Fruit fly (Drosophila melanogaster) whole organism, embryonic: ENCODE data around the gene Irk1.
A peak's percentile ranks its signal among the peaks of the same experiment; 100 is the strongest.

Experiments
- Ada2b ChIP-seq: fragments of 200-800 bp; sonication (Bioruptor generic); IDR thresholded peaks from 2 replicates; pipeline ENCODE4 v1.3.6; 2022; ENCODE audit warnings: missing biosample characterization, missing genetic modification characterization
- Adf1 ChIP-seq: fragments of 200-800 bp; sonication (Bioruptor generic); IDR thresholded peaks from 2 replicates; pipeline ENCODE4 v1.3.6; 2022; ENCODE audit warnings: missing biosample characterization, missing genetic modification characterization
- Aef1 ChIP-seq: fragments of 200-800 bp; sonication (Bioruptor generic); IDR thresholded peaks from 3 replicates; pipeline ENCODE4 v1.3.6; 2022; ENCODE audit warnings: missing biosample characterization, missing genetic modification characterization
- B-H2 ChIP-seq: fragments of 200-800 bp; sonication (Bioruptor generic); optimal IDR thresholded peaks from 2 replicates; lab custom pipeline; 2018; ENCODE audit warnings: missing biosample characterization, mild to moderate bottlenecking, missing genetic modification characterization
- CG10321 ChIP-seq: fragments of 200-800 bp; sonication (Bioruptor generic); IDR thresholded peaks from 2 replicates; pipeline ENCODE4 v1.3.6; 2022; ENCODE audit warnings: missing biosample characterization, missing genetic modification characterization
- CG11085 ChIP-seq: fragments of 200-800 bp; sonication (Bioruptor generic); IDR thresholded peaks from 2 replicates; pipeline ENCODE4 v1.3.6; 2022; ENCODE audit warnings: missing biosample characterization, missing genetic modification characterization
- CG11560 ChIP-seq: fragments of 200-800 bp; sonication (Bioruptor generic); IDR thresholded peaks from 3 replicates; pipeline ENCODE4 v1.3.6; 2022; ENCODE audit warnings: missing biosample characterization, missing genetic modification characterization
- CG11696 ChIP-seq: fragments of 200-800 bp; sonication (Bioruptor generic); IDR thresholded peaks from 2 replicates; pipeline ENCODE4 v1.3.6; 2022; ENCODE audit warnings: missing biosample characterization, missing genetic modification characterization
- CG1233 ChIP-seq: fragments of 200-800 bp; sonication (Bioruptor generic); optimal IDR thresholded peaks from 4 replicates; lab custom pipeline; 2018; ENCODE audit warnings: missing biosample characterization, mild to moderate bottlenecking, missing genetic modification characterization
- CG13894 ChIP-seq: fragments of 200-800 bp; sonication (Bioruptor generic); optimal IDR thresholded peaks from 3 replicates; lab custom pipeline; 2018; ENCODE audit warnings: missing biosample characterization, mild to moderate bottlenecking, missing genetic modification characterization, moderate library complexity
- CG1529 ChIP-seq: fragments of 200-800 bp; sonication (Bioruptor generic); optimal IDR thresholded peaks from 3 replicates; lab custom pipeline; 2018; ENCODE audit warnings: missing biosample characterization, missing genetic modification characterization
- CG17802 ChIP-seq: fragments of 200-800 bp; sonication (Bioruptor generic); optimal IDR thresholded peaks from 2 replicates; lab custom pipeline; 2018; ENCODE audit warnings: missing biosample characterization, mild to moderate bottlenecking, missing genetic modification characterization, moderate library complexity
- CG18619 ChIP-seq: fragments of 200-800 bp; sonication (Bioruptor generic); optimal IDR thresholded peaks from 3 replicates; lab custom pipeline; 2017; ENCODE audit warnings: missing biosample characterization, mild to moderate bottlenecking, missing genetic modification characterization
- CG31224 ChIP-seq: fragments of 200-800 bp; sonication (Bioruptor generic); IDR thresholded peaks from 2 replicates; pipeline ENCODE4 v1.3.6; 2022; ENCODE audit warnings: missing biosample characterization, missing genetic modification characterization
- CG32532 ChIP-seq: fragments of 200-800 bp; sonication (Bioruptor generic); IDR thresholded peaks from 2 replicates; pipeline ENCODE4 v1.3.6; 2022; ENCODE audit warnings: missing biosample characterization, missing genetic modification characterization
- CG34376 ChIP-seq: fragments of 200-800 bp; sonication (Bioruptor generic); optimal IDR thresholded peaks from 2 replicates; lab custom pipeline; 2018; ENCODE audit warnings: missing biosample characterization, mild to moderate bottlenecking, missing genetic modification characterization
- CG4282 ChIP-seq: fragments of 200-800 bp; sonication (Bioruptor generic); optimal IDR thresholded peaks from 2 replicates; lab custom pipeline; 2016; ENCODE audit warnings: missing biosample characterization, missing genetic modification characterization
- CG4854 ChIP-seq: fragments of 200-800 bp; sonication (Bioruptor generic); optimal IDR thresholded peaks from 2 replicates; lab custom pipeline; 2016; ENCODE audit warnings: missing biosample characterization, missing genetic modification characterization, inconsistent platforms
- CG7357 ChIP-seq: fragments of 200-800 bp; sonication (Bioruptor generic); IDR thresholded peaks from 3 replicates; pipeline ENCODE4 v1.3.6; 2022; ENCODE audit warnings: missing biosample characterization, missing genetic modification characterization
- CkIIα-i1 ChIP-seq: fragments of 200-800 bp; sonication (Bioruptor generic); IDR thresholded peaks from 2 replicates; pipeline ENCODE4 v1.3.6; 2022; ENCODE audit warnings: missing biosample characterization, missing genetic modification characterization
- CrebB ChIP-seq: fragments of 200-800 bp; sonication (Bioruptor generic); optimal IDR thresholded peaks from 3 replicates; lab custom pipeline; 2018; ENCODE audit warnings: missing biosample characterization, mild to moderate bottlenecking, missing genetic modification characterization
- Dip3 ChIP-seq: fragments of 200-800 bp; sonication (Bioruptor generic); optimal IDR thresholded peaks from 3 replicates; lab custom pipeline; 2016; ENCODE audit warnings: missing biosample characterization, missing genetic modification characterization
- Dref ChIP-seq: fragments of 200-800 bp; sonication (Bioruptor generic); IDR thresholded peaks from 2 replicates; pipeline ENCODE4 v1.3.6; 2022; ENCODE audit warnings: missing biosample characterization, missing genetic modification characterization
- E2f1 ChIP-seq: fragments of 200-800 bp; sonication (Bioruptor generic); IDR thresholded peaks from 2 replicates; pipeline ENCODE4 v1.3.6; 2022; ENCODE audit warnings: missing biosample characterization, missing genetic modification characterization
- Hr78 ChIP-seq, 2 experiments: fragments of 200-800 bp in 1 of 2; fragments of >200 bp in 1 of 2; sonication (Bioruptor generic) in 1 of 2; optimal IDR thresholded peaks; 2 replicates each; lab custom pipeline; 2017 to 2019; ENCODE audit warnings: missing biosample characterization in 2 of 2, missing genetic modification characterization in 2 of 2, mild to moderate bottlenecking in 1 of 2, moderate library complexity in 1 of 2
- Mes4 ChIP-seq: fragments of 200-800 bp; sonication (Bioruptor generic); optimal IDR thresholded peaks from 2 replicates; lab custom pipeline; 2016; ENCODE audit warnings: missing biosample characterization, missing genetic modification characterization
- Pdp1 ChIP-seq, 2 experiments: fragments of 200-800 bp; sonication (Bioruptor generic); optimal IDR thresholded peaks; 3 replicates each; lab custom pipeline; 2016; ENCODE audit warnings: missing biosample characterization in 2 of 2, missing genetic modification characterization in 2 of 2, mild to moderate bottlenecking in 1 of 2, moderate library complexity in 1 of 2
- Sox100B ChIP-seq: fragments of 200-800 bp; sonication (Bioruptor generic); optimal IDR thresholded peaks from 3 replicates; lab custom pipeline; 2018; ENCODE audit warnings: missing biosample characterization, mild to moderate bottlenecking, missing genetic modification characterization
- Sry-β ChIP-seq: fragments of 200-800 bp; sonication (Bioruptor generic); optimal IDR thresholded peaks from 2 replicates; lab custom pipeline; 2018; ENCODE audit warnings: missing biosample characterization, mild to moderate bottlenecking, missing genetic modification characterization, moderate library complexity
- Tbp ChIP-seq: fragments of >200 bp; optimal IDR thresholded peaks from 2 replicates; lab custom pipeline; 2018; ENCODE audit warnings: missing biosample characterization, missing genetic modification characterization
- ara ChIP-seq: fragments of 200-800 bp; sonication (Bioruptor generic); IDR thresholded peaks from 2 replicates; pipeline ENCODE4 v1.3.6; 2022; ENCODE audit warnings: missing biosample characterization, missing genetic modification characterization
- bowl ChIP-seq: fragments of 200-800 bp; sonication (Bioruptor generic); IDR thresholded peaks from 2 replicates; pipeline ENCODE4 v1.3.6; 2022; ENCODE audit warnings: missing biosample characterization, missing genetic modification characterization
- cg ChIP-seq: fragments of 200-800 bp; sonication (Bioruptor generic); optimal IDR thresholded peaks from 3 replicates; lab custom pipeline; 2019; ENCODE audit warnings: missing biosample characterization, mild to moderate bottlenecking, missing genetic modification characterization, moderate library complexity
- ci ChIP-seq: fragments of 200-800 bp; sonication (Bioruptor generic); IDR thresholded peaks from 3 replicates; pipeline ENCODE4 v1.3.6; 2022; ENCODE audit warnings: missing biosample characterization, missing genetic modification characterization
- crc ChIP-seq: fragments of 200-800 bp; sonication (Bioruptor generic); optimal IDR thresholded peaks from 2 replicates; lab custom pipeline; 2016; ENCODE audit warnings: missing biosample characterization, missing genetic modification characterization
- cwo ChIP-seq: fragments of 200-800 bp; sonication (Bioruptor generic); optimal IDR thresholded peaks from 3 replicates; lab custom pipeline; 2017; ENCODE audit warnings: missing biosample characterization, missing genetic modification characterization, mild to moderate bottlenecking, moderate library complexity, missing genetic modification reagents
- dan ChIP-seq: fragments of 200-800 bp; sonication (Bioruptor generic); IDR thresholded peaks from 2 replicates; pipeline ENCODE4 v1.3.6; 2022; ENCODE audit warnings: missing biosample characterization, missing genetic modification characterization
- h ChIP-seq: fragments of >200 bp; optimal IDR thresholded peaks from 2 replicates; lab custom pipeline; 2017
- kah ChIP-seq: fragments of 200-800 bp; sonication (Bioruptor generic); optimal IDR thresholded peaks from 2 replicates; lab custom pipeline; 2018; ENCODE audit warnings: missing biosample characterization, mild to moderate bottlenecking, missing genetic modification characterization
- knrl ChIP-seq: fragments of 200-800 bp; sonication (Bioruptor generic); IDR thresholded peaks from 3 replicates; pipeline ENCODE4 v1.3.6; 2022; ENCODE audit warnings: missing biosample characterization, missing genetic modification characterization; ENCODE audit not compliant: partially characterized antibody
- lmd ChIP-seq: fragments of 200-800 bp; sonication (Bioruptor generic); IDR thresholded peaks from 2 replicates; pipeline ENCODE4 v1.3.6; 2022; ENCODE audit warnings: missing biosample characterization, missing genetic modification characterization
- mirr ChIP-seq: fragments of 200-800 bp; sonication (Bioruptor generic); optimal IDR thresholded peaks from 3 replicates; lab custom pipeline; 2018; ENCODE audit warnings: missing biosample characterization, mild to moderate bottlenecking, missing genetic modification characterization
- otp ChIP-seq: fragments of 200-800 bp; sonication (Bioruptor generic); IDR thresholded peaks from 3 replicates; pipeline ENCODE4, ENCODE4 v1.3.6; 2022; ENCODE audit warnings: missing biosample characterization, missing genetic modification characterization
- p53 ChIP-seq: fragments of 200-800 bp; sonication (Bioruptor generic); optimal IDR thresholded peaks from 2 replicates; lab custom pipeline; 2016; ENCODE audit warnings: missing biosample characterization, missing genetic modification characterization
- row ChIP-seq: fragments of 200-800 bp; sonication (Bioruptor generic); IDR thresholded peaks from 3 replicates; pipeline ENCODE4 v1.3.6; 2022; ENCODE audit warnings: missing biosample characterization, missing genetic modification characterization
- sim ChIP-seq: fragments of 200-800 bp; sonication (Bioruptor generic); IDR thresholded peaks from 2 replicates; pipeline ENCODE4 v1.3.6; 2022; ENCODE audit warnings: missing biosample characterization, missing genetic modification characterization
- sna ChIP-seq: fragments of 200-800 bp; sonication (Bioruptor generic); IDR thresholded peaks from 2 replicates; pipeline ENCODE4 v1.3.6; 2022; ENCODE audit warnings: missing biosample characterization, missing genetic modification characterization; ENCODE audit not compliant: partially characterized antibody
- tna ChIP-seq: fragments of 200-800 bp; sonication (Bioruptor generic); IDR thresholded peaks from 2 replicates; pipeline ENCODE4 v1.3.6; 2022; ENCODE audit warnings: missing biosample characterization, missing genetic modification characterization; ENCODE audit not compliant: partially characterized antibody
- usp ChIP-seq: fragments of >200 bp; optimal IDR thresholded peaks from 2 replicates; lab custom pipeline; 2017; ENCODE audit warnings: missing biosample characterization, missing genetic modification characterization
- wdn ChIP-seq: fragments of 200-800 bp; sonication (Bioruptor generic); IDR thresholded peaks from 2 replicates; pipeline ENCODE4 v1.3.6; 2022; ENCODE audit warnings: missing biosample characterization, missing genetic modification characterization
- yki ChIP-seq: fragments of >200 bp; optimal IDR thresholded peaks from 3 replicates; lab custom pipeline; 2018

The Irk1 gene

DNA sequence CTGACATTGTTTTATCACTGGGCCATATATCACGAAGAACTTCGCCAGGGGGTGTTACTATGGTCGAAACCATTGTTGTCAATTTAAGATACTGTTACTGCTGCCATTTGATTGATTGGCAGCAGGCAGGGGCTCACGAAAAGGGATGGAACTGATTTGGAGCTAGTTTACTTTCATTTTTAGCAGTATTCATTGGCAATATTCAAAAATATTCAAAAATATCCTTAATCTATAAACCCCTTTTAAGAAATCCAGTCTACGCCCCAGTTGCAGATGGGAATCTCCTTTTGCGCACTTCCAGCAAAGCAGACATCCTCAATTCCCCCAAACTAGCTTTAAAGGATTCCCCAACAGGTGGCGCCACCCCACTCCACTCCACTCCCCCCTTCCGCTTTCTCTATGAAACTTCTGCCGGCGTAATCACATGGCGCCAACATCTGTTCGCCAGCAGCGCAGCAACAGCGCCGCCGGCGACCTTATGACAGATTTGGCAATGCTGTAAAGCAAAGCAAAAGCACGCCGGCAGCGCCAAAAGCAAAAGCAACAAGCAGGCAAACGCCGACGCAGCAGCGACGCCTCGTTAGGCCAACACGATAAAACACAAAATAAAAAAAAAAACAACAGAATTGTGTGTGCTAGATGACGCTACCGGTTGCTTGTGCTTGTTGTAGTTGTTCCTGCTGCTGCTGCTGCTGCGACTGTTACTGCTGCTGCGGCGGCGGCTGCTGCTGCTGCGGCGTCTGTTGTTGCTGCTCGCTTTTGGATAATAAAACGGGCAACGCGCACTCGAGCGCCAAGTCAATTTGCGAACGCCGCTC lies at the start of gene Irk1:
Gene Irk1, plus strand, starts transcription at position 811 of the 818 bp plus-strand sequence.
- TF ChIP-seq wdn (GFP tag; lab: Robert Waterston, UW): no peak
- peak; percentile 17; the same call in 1 of the 2 replicates for TF ChIP-seq ara (GFP tag; lab: Robert Waterston, UW)
- TF ChIP-seq B-H2 (GFP tag; lab: Kevin White, UChicago): no peak
- TF ChIP-seq Hr78 (GFP tag; optimal IDR thresholded peaks at IDR 0.05; lab: Kevin White, UChicago): no peak
- no peak for TF ChIP-seq CG13894 (tag; lab: Kevin White, UChicago)
- TF ChIP-seq Ada2b (GFP tag; lab: Robert Waterston, UW): peak; percentile 24; the same call in 1 of the 2 replicates
- no peak for TF ChIP-seq CG4854
- TF ChIP-seq p53 (GFP tag; lab: Kevin White, UChicago): no peak
- 0 out of 2 replicates have a peak, but pooled peaks have one; percentile 44 for TF ChIP-seq E2f1 (GFP tag; lab: Robert Waterston, UW)
- TF ChIP-seq cwo (GFP tag; lab: Kevin White, UChicago): no peak
- no peak for TF ChIP-seq Dref
- no peak for TF ChIP-seq Mes4
- no peak for TF ChIP-seq dan (GFP tag; lab: Robert Waterston, UW)
- TF ChIP-seq kah (GFP tag; lab: Kevin White, UChicago): no peak
- TF ChIP-seq CG4282 (GFP tag; lab: Kevin White, UChicago): no peak
- TF ChIP-seq lmd (GFP tag; lab: Robert Waterston, UW): peak; percentile 44
- TF ChIP-seq otp (GFP tag; lab: Robert Waterston, UW): no peak
- no peak for TF ChIP-seq CG17802 (tag; lab: Kevin White, UChicago)
- TF ChIP-seq CG11085 (GFP tag; lab: Robert Waterston, UW): peak; percentile 46; the same call in 1 of the 2 replicates
- no peak for TF ChIP-seq cg (GFP tag; lab: Kevin White, UChicago)
- no peak for TF ChIP-seq CG11560 (tag; lab: Robert Waterston, UW)
- no peak for TF ChIP-seq bowl
- TF ChIP-seq CrebB (tag; lab: Kevin White, UChicago): no peak
- TF ChIP-seq CG32532 (GFP tag; lab: Robert Waterston, UW): peak; percentile 57; the same call in 1 of the 2 replicates
- no peak for TF ChIP-seq usp (GFP tag; lab: Kevin White, UChicago)
- no peak for TF ChIP-seq h (lab: Kevin White, UChicago)
- no peak for TF ChIP-seq mirr (GFP tag; lab: Kevin White, UChicago)
- TF ChIP-seq Sry-β (GFP tag; lab: Kevin White, UChicago): no peak
- no peak for TF ChIP-seq yki (lab: Kevin White, UChicago)
- TF ChIP-seq CG11696 (GFP tag; lab: Robert Waterston, UW): no peak
- 0 out of 2 replicates have a peak, but pooled peaks have one; percentile 20 for TF ChIP-seq CG31224 (GFP tag; lab: Robert Waterston, UW)
- TF ChIP-seq CkIIα-i1 (GFP tag; lab: Robert Waterston, UW): no peak
- TF ChIP-seq Dip3 (GFP tag; lab: Kevin White, UChicago): no peak
- no peak for TF ChIP-seq crc (GFP tag; lab: Kevin White, UChicago)
- TF ChIP-seq knrl (GFP tag; lab: Robert Waterston, UW): no peak
- TF ChIP-seq Adf1: peak; percentile 98
- no peak for TF ChIP-seq Tbp (GFP tag; lab: Kevin White, UChicago)
- no peak for TF ChIP-seq CG34376 (GFP tag; lab: Kevin White, UChicago)
- no peak for TF ChIP-seq CG10321 (GFP tag; lab: Robert Waterston, UW)
- TF ChIP-seq sim (GFP tag; lab: Robert Waterston, UW): no peak
- TF ChIP-seq Aef1 (GFP tag; lab: Robert Waterston, UW): peak; percentile 19; the same call in 1 of the 3 replicates
- 0 out of 3 replicates have a peak, but pooled peaks have one; percentile 23 for TF ChIP-seq CG7357
- TF ChIP-seq row: 0 out of 3 replicates have a peak, but pooled peaks have one; percentile 31
- TF ChIP-seq CG18619 (GFP tag; lab: Kevin White, UChicago): no peak
- TF ChIP-seq Pdp1 (GFP tag; optimal IDR thresholded peaks at IDR 0.05; lab: Kevin White, UChicago): peak in 1 of 2 experiments; percentile 24
- TF ChIP-seq CG1233 (GFP tag; lab: Kevin White, UChicago): no peak
- no peak for TF ChIP-seq ci
- no peak for TF ChIP-seq CG1529 (GFP tag; lab: Kevin White, UChicago)
- no peak for TF ChIP-seq tna (GFP tag; lab: Robert Waterston, UW)
- TF ChIP-seq Sox100B: no peak
- TF ChIP-seq sna (GFP tag; lab: Robert Waterston, UW): peak; percentile 57; the same call in 1 of the 2 replicates
